Fruit fly (Drosophila melanogaster): ENCODE results near the gene CG14443.

Gene CG14443

DNA sequence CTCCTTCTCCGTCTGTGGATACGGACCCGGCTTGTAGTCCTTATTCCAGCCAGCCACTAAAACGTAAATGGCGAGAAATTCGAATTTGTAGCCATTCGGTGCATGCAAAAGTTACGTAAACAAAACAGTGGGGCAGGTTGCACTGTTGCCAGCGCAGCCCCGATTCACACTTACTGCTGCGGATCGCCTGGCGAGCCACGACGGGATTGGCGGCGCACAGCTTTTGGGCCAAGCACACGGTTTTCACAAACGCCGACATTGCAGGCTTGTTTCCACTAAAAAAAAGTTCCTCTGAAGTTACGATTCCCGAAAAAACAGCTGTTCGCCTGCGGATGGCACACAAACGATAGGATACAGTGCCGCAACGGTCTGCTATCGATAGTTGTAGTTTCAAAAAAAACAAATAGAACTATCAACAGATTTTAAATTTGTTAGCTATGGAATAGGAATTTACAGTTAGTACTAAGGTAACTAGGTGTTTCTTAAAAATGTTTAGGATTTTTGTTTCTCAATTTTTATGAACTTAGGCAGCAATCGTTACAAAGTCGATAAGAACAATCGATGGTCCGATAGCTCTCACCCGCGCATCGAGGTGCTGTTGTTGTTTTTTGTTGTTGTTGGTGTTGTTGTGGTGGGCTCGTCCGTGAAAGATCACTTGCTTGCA lies 44.2 kb downstream of the CG14443 start, which contains the start of gene Fum1 (continued):
- TF ChIP-seq TFAM (GFP tag; optimal IDR thresholded peaks at IDR 0.05) (no peak), CG6813 (GFP tag; optimal IDR thresholded peaks at IDR 0.05) (no peak), Nf-YB (GFP tag; optimal IDR thresholded peaks at IDR 0.05) (no peak), Kr (GFP tag; optimal IDR thresholded peaks at IDR 0.05) (no peak), CG10431 (GFP tag; optimal IDR thresholded peaks at IDR 0.05) (no peak), CG14050 (GFP tag; IDR thresholded peaks at IDR 0.05) (no peak), Dp (GFP tag; optimal IDR thresholded peaks at IDR 0.05) (peak; percentile 53), klu (GFP tag; IDR thresholded peaks at IDR 0.05) (no peak), YL-1 (GFP tag; optimal IDR thresholded peaks at IDR 0.05) (peak; percentile 29), CG6765 (GFP tag; optimal IDR thresholded peaks at IDR 0.05) (no peak), eyg (GFP tag; optimal IDR thresholded peaks at IDR 0.05) (no peak), Chrac-16 (GFP tag; optimal IDR thresholded peaks at IDR 0.05) (peak; percentile 13), pfk (GFP tag; optimal IDR thresholded peaks at IDR 0.05) (no peak), Dek (tag; optimal IDR thresholded peaks at IDR 0.05) (no peak), Sin3A (optimal IDR thresholded peaks at IDR 0.05) (peak; percentile 91), mirr (GFP tag; optimal IDR thresholded peaks at IDR 0.05) (no peak), CG3281 (GFP tag; optimal IDR thresholded peaks at IDR 0.05) (peak; percentile 14), lilli (GFP tag; optimal IDR thresholded peaks at IDR 0.05) (peak; percentile 41), eve (GFP tag; optimal IDR thresholded peaks at IDR 0.05) (no peak), sens-2 (GFP tag; IDR thresholded peaks at IDR 0.05) (no peak), pan (optimal IDR thresholded peaks at IDR 0.05) (no peak), pan (GFP tag; optimal IDR thresholded peaks at IDR 0.05 in 1 of 2, IDR thresholded peaks at IDR 0.05 in 1 of 2) (no peak), bsh (GFP tag; optimal IDR thresholded peaks at IDR 0.05) (no peak), rib (GFP tag; IDR thresholded peaks at IDR 0.05) (no peak), CG31441 (GFP tag; IDR thresholded peaks at IDR 0.05) (no peak), CG13894 (tag; optimal IDR thresholded peaks at IDR 0.05) (peak; percentile 40), tll (GFP tag; optimal IDR thresholded peaks at IDR 0.05) (no peak), phol (tag; optimal IDR thresholded peaks at IDR 0.05) (peak; percentile 34), sim (GFP tag; IDR thresholded peaks at IDR 0.05) (no peak), Adf1 (GFP tag; IDR thresholded peaks at IDR 0.05) (no peak), inv (GFP tag; IDR thresholded peaks at IDR 0.05; ENCODE audit: partially characterized antibody) (peak; percentile 78), CG8388 (GFP tag; optimal IDR thresholded peaks at IDR 0.05) (no peak), Ada2b (GFP tag; IDR thresholded peaks at IDR 0.05) (no peak), crp (GFP tag; optimal IDR thresholded peaks at IDR 0.05) (peak; percentile 65 to 92), CG32532 (GFP tag; IDR thresholded peaks at IDR 0.05) (no peak), toy (GFP tag; IDR thresholded peaks at IDR 0.05) (no peak), CG15479 (GFP tag; optimal IDR thresholded peaks at IDR 0.05) (no peak), CG6654 (GFP tag; optimal IDR thresholded peaks at IDR 0.05) (no peak), grau (tag; optimal IDR thresholded peaks at IDR 0.05) (peak; percentile 38), CG17612 (GFP tag; IDR thresholded peaks at IDR 0.05) (no peak), gcm2 (GFP tag; optimal IDR thresholded peaks at IDR 0.05) (no peak), jigr1 (GFP tag; IDR thresholded peaks at IDR 0.05) (no peak), so (GFP tag; IDR thresholded peaks at IDR 0.05) (no peak), CG2199 (GFP tag; IDR thresholded peaks at IDR 0.05) (no peak), CG7928 (GFP tag; optimal IDR thresholded peaks at IDR 0.05) (no peak), CG2678 (tag; optimal IDR thresholded peaks at IDR 0.05) (no peak), CG8924 (tag; optimal IDR thresholded peaks at IDR 0.05) (peak; percentile 34), CG11398 (GFP tag; optimal IDR thresholded peaks at IDR 0.05) (no peak), Jarid2 (GFP tag; optimal IDR thresholded peaks at IDR 0.05) (no peak), CG16815 (GFP tag; optimal IDR thresholded peaks at IDR 0.05) (no peak), CG10979 (tag; optimal IDR thresholded peaks at IDR 0.05) (no peak)

All from whole organism, embryonic.